Fruit fly (Drosophila melanogaster) whole organism: Measurements from ENCODE around the gene Iris.

ENCODE experiments used
- Dll ChIP-seq: fragments of >200 bp; optimal IDR thresholded peaks from 2 replicates; lab custom pipeline; 2017
- pan ChIP-seq: fragments of >200 bp; optimal IDR thresholded peaks from 2 replicates; lab custom pipeline; 2017
- psq ChIP-seq: fragments of >200 bp; optimal IDR thresholded peaks from 2 replicates; lab custom pipeline; 2017
- usp ChIP-seq: fragments of >200 bp; optimal IDR thresholded peaks from 2 replicates; lab custom pipeline; 2017; ENCODE audit warnings: missing biosample characterization, missing genetic modification characterization, mixed read lengths

- peak; percentile 96 for TF ChIP-seq pan (lab: Kevin White, UChicago)
- no peak for TF ChIP-seq psq (lab: Kevin White, UChicago)
- no peak for TF ChIP-seq usp
- peak; percentile 93 for TF ChIP-seq Dll
Measured at dm6 chr2L:1118880-1119809, 14.8 kb downstream of the Iris start.
